Worm (Caenorhabditis elegans): ENCODE data around the gene lido-13.

DNA sequence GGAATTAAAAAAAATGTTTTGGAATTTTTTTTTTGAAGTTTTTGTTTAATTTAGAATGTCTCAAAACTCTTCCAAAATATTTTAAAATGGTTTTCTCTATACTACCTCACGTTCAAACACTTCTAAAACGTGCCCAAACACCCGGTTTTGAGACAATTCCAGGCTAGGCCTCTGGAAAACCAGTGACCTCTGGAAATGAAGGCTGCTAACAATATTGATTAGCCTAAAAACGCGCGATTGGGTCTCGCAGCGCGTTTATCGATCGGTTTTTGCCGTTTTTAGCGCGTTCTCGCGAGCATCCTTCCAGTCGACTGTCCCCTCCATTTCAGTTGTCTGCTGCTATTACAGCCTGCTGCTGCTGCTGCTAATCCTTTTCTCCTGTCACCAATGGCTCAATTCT is 6.7 kb upstream of the lido-13 start, which contains the start of gene Y25C1A.6:
- no peak for TF ChIP-seq ztf-29 (GFP tag; IDR thresholded peaks at IDR 0.05)
- no peak for TF ChIP-seq tab-1 (GFP tag; IDR thresholded peaks at IDR 0.05)
- TF ChIP-seq flt-1 (GFP tag; IDR thresholded peaks at IDR 0.05): no peak
- TF ChIP-seq cog-1 (tag; optimal IDR thresholded peaks at IDR 0.05): no peak
- no peak for TF ChIP-seq ref-1 (GFP tag; conservative IDR thresholded peaks at IDR 0.05)

All from whole organism, midembryonic.